Fruit fly (Drosophila melanogaster): Measurements from ENCODE around the gene CG32212.

The CG32212 gene

dm6 chr3L:19444092-19444491 is 43.3 kb upstream of the CG32212 start (continued):
- TF ChIP-seq CG8281 (tag; optimal IDR thresholded peaks at IDR 0.05) (no peak), Pdp1 (GFP tag; optimal IDR thresholded peaks at IDR 0.05) (peak in 1 of 2 experiments; percentile 31), Atf-2 (GFP tag; optimal IDR thresholded peaks at IDR 0.05) (no peak), Hmr (GFP tag; optimal IDR thresholded peaks at IDR 0.05) (peak; percentile 26), CG12769 (tag; optimal IDR thresholded peaks at IDR 0.05) (peak; percentile 36), Ptx1 (GFP tag; IDR thresholded peaks at IDR 0.05) (peak; percentile 40; the same call in 1 of the 2 replicates), bowl (GFP tag; IDR thresholded peaks at IDR 0.05) (no peak), hkb (optimal IDR thresholded peaks at IDR 0.05) (no peak), hkb (GFP tag; IDR thresholded peaks at IDR 0.05) (no peak), CG15479 (GFP tag; optimal IDR thresholded peaks at IDR 0.05) (no peak), sug (tag; optimal IDR thresholded peaks at IDR 0.05) (no peak), Bdp1 (GFP tag; optimal IDR thresholded peaks at IDR 0.05) (no peak), CkIIα-i1 (GFP tag; IDR thresholded peaks at IDR 0.05) (no peak), nmo (GFP tag; optimal IDR thresholded peaks at IDR 0.05) (peak; percentile 11), Nf-YC (tag; optimal IDR thresholded peaks at IDR 0.05) (no peak), CG10366 (GFP tag; IDR thresholded peaks at IDR 0.05) (no peak), CG30403 (GFP tag; optimal IDR thresholded peaks at IDR 0.05) (peak; percentile 25), CG2678 (tag; optimal IDR thresholded peaks at IDR 0.05) (peak; percentile 23), run (tag; optimal IDR thresholded peaks at IDR 0.05) (no peak), sisA (GFP tag; IDR thresholded peaks at IDR 0.05) (peak; percentile 39; the same call in 1 of the 2 replicates), chn (GFP tag; optimal IDR thresholded peaks at IDR 0.05) (peak; percentile 15), Sox100B (GFP tag; optimal IDR thresholded peaks at IDR 0.05) (no peak), PHDP (tag; optimal IDR thresholded peaks at IDR 0.05) (no peak), Sry-δ (GFP tag; optimal IDR thresholded peaks at IDR 0.05) (no peak), lov (optimal IDR thresholded peaks at IDR 0.05) (no peak), lov (GFP tag; IDR thresholded peaks at IDR 0.05) (no peak), gcm2 (GFP tag; optimal IDR thresholded peaks at IDR 0.05) (no peak), Doc2 (GFP tag; IDR thresholded peaks at IDR 0.05) (no peak), rib (GFP tag; IDR thresholded peaks at IDR 0.05) (no peak), grau (tag; optimal IDR thresholded peaks at IDR 0.05) (peak; percentile 10), Stat92E (GFP tag; optimal IDR thresholded peaks at IDR 0.05) (no peak), Dip3 (GFP tag; optimal IDR thresholded peaks at IDR 0.05) (no peak), CG12391 (tag; optimal IDR thresholded peaks at IDR 0.05) (no peak), sqz (GFP tag; optimal IDR thresholded peaks at IDR 0.05) (no peak), oc (tag; optimal IDR thresholded peaks at IDR 0.05) (no peak), CG15514 (GFP tag; optimal IDR thresholded peaks at IDR 0.05) (no peak), CG8765 (GFP tag; IDR thresholded peaks at IDR 0.05) (no peak), CrebB (tag; optimal IDR thresholded peaks at IDR 0.05) (no peak), az2 (GFP tag; optimal IDR thresholded peaks at IDR 0.05) (peak; percentile 12), CG11723 (GFP tag; optimal IDR thresholded peaks at IDR 0.05) (no peak), Ada2b (GFP tag; IDR thresholded peaks at IDR 0.05) (no peak), slbo (GFP tag; IDR thresholded peaks at IDR 0.05) (peak; percentile 38; the same call in 1 of the 2 replicates), al (GFP tag; IDR thresholded peaks at IDR 0.05) (no peak), ci (GFP tag; IDR thresholded peaks at IDR 0.05) (0 out of 3 replicates have a peak, but pooled peaks have one; percentile 34), CG17186 (GFP tag; optimal IDR thresholded peaks at IDR 0.05) (no peak), pnt (GFP tag; optimal IDR thresholded peaks at IDR 0.05) (no peak), ken (GFP tag; IDR thresholded peaks at IDR 0.05) (0 out of 3 replicates have a peak, but pooled peaks have one; percentile 15), CG9437 (GFP tag; optimal IDR thresholded peaks at IDR 0.05) (no peak), ttk (GFP tag; IDR thresholded peaks at IDR 0.05) (0 out of 2 replicates have a peak, but pooled peaks have one; percentile 19), sc (optimal IDR thresholded peaks at IDR 0.05) (no peak), sc (GFP tag; optimal IDR thresholded peaks at IDR 0.05) (no peak), CG15601 (tag; optimal IDR thresholded peaks at IDR 0.05) (no peak)
